Worm (Caenorhabditis elegans) whole organism, L2 larva: Measurements from ENCODE around the gene C24A3.1.

Experiments
- aly-2 ChIP-seq: fragments of 150-350 bp; optimal IDR thresholded peaks from 2 replicates; lab custom pipeline; 2014; ENCODE audit warnings: missing biosample characterization, missing genetic modification characterization
- ceh-82 ChIP-seq: fragments of 150-350 bp; optimal IDR thresholded peaks from 2 replicates; lab custom pipeline; 2014; ENCODE audit warnings: missing biosample characterization, missing genetic modification characterization
- unc-39 ChIP-seq: fragments of 150-350 bp; optimal IDR thresholded peaks from 2 replicates; lab custom pipeline; 2014; ENCODE audit warnings: missing biosample characterization, missing genetic modification characterization

- TF ChIP-seq ceh-82 (tag; lab: Kevin White, UChicago) (no peak), unc-39 (no peak), aly-2 (tag; lab: Kevin White, UChicago) (no peak)
These were observed 6.9 kb upstream of the C24A3.1 start, which contains the start of gene C24A3.4 for ce11 chrX:8991856-8992456.
